Fruit fly (Drosophila melanogaster) whole organism, prepupa: ENCODE data around the gene CdGAPr.

Source experiments
- CG4318 ChIP-seq: fragments of 200-800 bp; sonication (Bioruptor generic); optimal IDR thresholded peaks from 3 replicates; lab custom pipeline; 2017; ENCODE audit warnings: missing biosample characterization, mild to moderate bottlenecking, missing genetic modification characterization
- CG9139 ChIP-seq: fragments of 200-800 bp; sonication (Bioruptor generic); optimal IDR thresholded peaks from 3 replicates; lab custom pipeline; 2017; ENCODE audit warnings: missing biosample characterization, mild to moderate bottlenecking, missing genetic modification characterization
- dac ChIP-seq: fragments of 200-800 bp; sonication (Bioruptor generic); optimal IDR thresholded peaks from 2 replicates; lab custom pipeline; 2017; ENCODE audit warnings: missing biosample characterization, mild to moderate bottlenecking, missing genetic modification characterization

dm6 chr2L:19800703-19801102 lies 9.0 kb upstream of the CdGAPr start:
- TF ChIP-seq CG9139 (no peak), CG4318 (GFP tag; lab: Kevin White, UChicago) (no peak), dac (no peak)
